Fruit fly (Drosophila melanogaster): ENCODE measurements around the gene Vps13B.

Gene Vps13B

dm6 chr3R:29982027-29982426, 46.2 kb downstream of the Vps13B start (continued):
- TF ChIP-seq Xrp1 (GFP tag; IDR thresholded peaks at IDR 0.05): no peak
- TF ChIP-seq CG10979 (tag; optimal IDR thresholded peaks at IDR 0.05): no peak
- no peak for TF ChIP-seq Doc2 (GFP tag; IDR thresholded peaks at IDR 0.05)
- no peak for TF ChIP-seq Dad (GFP tag; optimal IDR thresholded peaks at IDR 0.05)
- no peak for TF ChIP-seq ATbp (GFP tag; optimal IDR thresholded peaks at IDR 0.05)
- TF ChIP-seq amos (GFP tag; IDR thresholded peaks at IDR 0.05; ENCODE audit: partially characterized antibody): no peak
- no peak for TF ChIP-seq Six4 (GFP tag; optimal IDR thresholded peaks at IDR 0.05)
- TF ChIP-seq CG34422 (GFP tag; IDR thresholded peaks at IDR 0.05): no peak
- TF ChIP-seq ac (GFP tag; optimal IDR thresholded peaks at IDR 0.05): no peak
- TF ChIP-seq CG3281 (GFP tag; optimal IDR thresholded peaks at IDR 0.05): no peak
- TF ChIP-seq Dfd (GFP tag; optimal IDR thresholded peaks at IDR 0.05): no peak
- TF ChIP-seq Ets65A (GFP tag): peak; percentile 7
- peak; percentile 44 for TF ChIP-seq sisA (GFP tag; IDR thresholded peaks at IDR 0.05)
- TF ChIP-seq Sry-β (GFP tag; optimal IDR thresholded peaks at IDR 0.05): no peak
- no peak for TF ChIP-seq Atf6 (GFP tag; IDR thresholded peaks at IDR 0.05)
- no peak for TF ChIP-seq sr (GFP tag; IDR thresholded peaks at IDR 0.05)
- no peak for TF ChIP-seq CG4282 (GFP tag; optimal IDR thresholded peaks at IDR 0.05)
- TF ChIP-seq CG3838 (GFP tag; optimal IDR thresholded peaks at IDR 0.05): no peak
- TF ChIP-seq CG18476 (GFP tag; optimal IDR thresholded peaks at IDR 0.05): no peak
- TF ChIP-seq CG16815 (GFP tag; optimal IDR thresholded peaks at IDR 0.05): no peak
- TF ChIP-seq dysf (GFP tag; IDR thresholded peaks at IDR 0.05): peak; percentile 60
- no peak for TF ChIP-seq CG17912 (GFP tag; optimal IDR thresholded peaks at IDR 0.05)
- TF ChIP-seq fru (optimal IDR thresholded peaks at IDR 0.05): no peak
- TF ChIP-seq CkIIα-i1 (GFP tag; IDR thresholded peaks at IDR 0.05): no peak
- TF ChIP-seq Kr (GFP tag; optimal IDR thresholded peaks at IDR 0.05): no peak
- TF ChIP-seq jumu (GFP tag; optimal IDR thresholded peaks at IDR 0.05): no peak
- TF ChIP-seq C15 (GFP tag; IDR thresholded peaks at IDR 0.05): no peak
- TF ChIP-seq kay (GFP tag; optimal IDR thresholded peaks at IDR 0.05): no peak
- TF ChIP-seq Drgx (GFP tag; IDR thresholded peaks at IDR 0.05): peak; percentile 77
- TF ChIP-seq chm (GFP tag; IDR thresholded peaks at IDR 0.05): no peak
- 0 out of 2 replicates have a peak, but pooled peaks have one; percentile 38 for TF ChIP-seq CG14441 (GFP tag; IDR thresholded peaks at IDR 0.05)
- no peak for TF ChIP-seq CG7745 (tag; optimal IDR thresholded peaks at IDR 0.05)
- TF ChIP-seq CG11456 (GFP tag; IDR thresholded peaks at IDR 0.05): 0 out of 3 replicates have a peak, but pooled peaks have one; percentile 30
- TF ChIP-seq Atf3 (GFP tag; optimal IDR thresholded peaks at IDR 0.05): no peak
- TF ChIP-seq Oli (tag; optimal IDR thresholded peaks at IDR 0.05): peak; percentile 5
- TF ChIP-seq CG11247 (GFP tag; IDR thresholded peaks at IDR 0.05): no peak
- no peak for TF ChIP-seq CG10543 (GFP tag; optimal IDR thresholded peaks at IDR 0.05)
- no peak for TF ChIP-seq CG4328 (GFP tag; optimal IDR thresholded peaks at IDR 0.05)
- TF ChIP-seq slp2 (GFP tag; optimal IDR thresholded peaks at IDR 0.05): no peak
- TF ChIP-seq Dek (tag; optimal IDR thresholded peaks at IDR 0.05): no peak
- TF ChIP-seq ewg (GFP tag; optimal IDR thresholded peaks at IDR 0.05): no peak
- TF ChIP-seq CG12071 (GFP tag; optimal IDR thresholded peaks at IDR 0.05): no peak
- no peak for TF ChIP-seq luna (GFP tag; optimal IDR thresholded peaks at IDR 0.05)
- TF ChIP-seq CG2889 (GFP tag; IDR thresholded peaks at IDR 0.05): 0 out of 3 replicates have a peak, but pooled peaks have one; percentile 18
- TF ChIP-seq CG10209 (GFP tag; optimal IDR thresholded peaks at IDR 0.05): no peak
- TF ChIP-seq org-1 (GFP tag; optimal IDR thresholded peaks at IDR 0.05): no peak
- TF ChIP-seq psq (GFP tag; optimal IDR thresholded peaks at IDR 0.05): no peak
- TF ChIP-seq Taf1 (GFP tag; IDR thresholded peaks at IDR 0.05): no peak
- no peak for TF ChIP-seq gt (GFP tag; IDR thresholded peaks at IDR 0.05)
- no peak for TF ChIP-seq crol (GFP tag; IDR thresholded peaks at IDR 0.05)
- no peak for TF ChIP-seq Fer1 (GFP tag; optimal IDR thresholded peaks at IDR 0.05)
- TF ChIP-seq nau (GFP tag; optimal IDR thresholded peaks at IDR 0.05): no peak
- TF ChIP-seq bigmax (GFP tag; optimal IDR thresholded peaks at IDR 0.05): no peak
- TF ChIP-seq btn (GFP tag; optimal IDR thresholded peaks at IDR 0.05): no peak

All from whole organism, embryonic.